Fruit fly (Drosophila melanogaster) S2 (cell line): ENCODE results near the gene CG32365.

Experiments used
- CG8478 ChIP-seq: fragments of >200 bp; optimal IDR thresholded peaks from 2 replicates; lab custom pipeline; 2018
- CTCF ChIP-seq, 2 experiments: fragments of >200 bp; optimal IDR thresholded peaks; 2 replicates each; lab custom pipeline; 2018

dm6 chr3L:7856626-7856937 is 12.3 kb upstream of the CG32365 start:
- no peak for TF ChIP-seq CG8478 (lab: Kevin White, UChicago)
- TF ChIP-seq CTCF (optimal IDR thresholded peaks at IDR 0.05; lab: Kevin White, UChicago) = no peak
